Fruit fly (Drosophila melanogaster): Measurements from ENCODE around the gene spas.

- TF ChIP-seq CG8478 (optimal IDR thresholded peaks at IDR 0.05) (no peak), CTCF (optimal IDR thresholded peaks at IDR 0.05) (no peak)
These were observed 10.8 kb upstream of the spas start for dm6 chr3R:24027222-24027621.

Measured in S2 (cell line).